Fruit fly (Drosophila melanogaster): ENCODE data around the gene Uvrag.

Gene Uvrag

DNA sequence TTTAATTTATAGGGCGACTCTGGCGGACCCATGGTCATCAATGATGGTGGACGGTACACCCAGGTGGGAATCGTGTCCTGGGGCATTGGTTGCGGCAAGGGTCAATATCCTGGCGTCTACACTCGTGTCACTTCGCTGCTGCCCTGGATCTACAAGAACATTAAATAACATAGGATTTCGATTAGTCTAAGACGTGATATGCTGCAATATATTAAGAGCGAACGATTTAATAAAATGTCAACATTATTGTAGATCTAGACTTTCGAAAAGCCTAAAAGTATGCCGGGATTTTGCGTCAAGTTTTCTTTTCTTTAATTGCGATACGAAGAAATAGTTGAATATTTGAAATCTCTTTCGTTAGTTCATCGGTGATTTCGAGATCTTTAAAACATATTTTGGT is 29.4 kb upstream of the Uvrag start, which contains the start of gene Naa20B:
Naa20B (plus strand) TSS at position 301 of the 400 bp plus-strand sequence.
- TF ChIP-seq CG12605 (GFP tag; IDR thresholded peaks at IDR 0.05) = no peak
- TF ChIP-seq CG8159 (tag; optimal IDR thresholded peaks at IDR 0.05) = no peak
- TF ChIP-seq Pif1A (GFP tag; optimal IDR thresholded peaks at IDR 0.05) = no peak
- no peak for TF ChIP-seq Pif1B (GFP tag; optimal IDR thresholded peaks at IDR 0.05)
- TF ChIP-seq CG34367 (tag; optimal IDR thresholded peaks at IDR 0.05) = no peak
- TF ChIP-seq EcR (GFP tag; optimal IDR thresholded peaks at IDR 0.05) = no peak
- no peak for TF ChIP-seq D1 (tag; optimal IDR thresholded peaks at IDR 0.05)
- no peak for TF ChIP-seq CG15710 (tag; optimal IDR thresholded peaks at IDR 0.05)
- TF ChIP-seq CG4496 (GFP tag; IDR thresholded peaks at IDR 0.05) = no peak
- no peak for TF ChIP-seq CG10348 (GFP tag; IDR thresholded peaks at IDR 0.05)
- TF ChIP-seq CG8301 (tag; optimal IDR thresholded peaks at IDR 0.05) = no peak
- TF ChIP-seq CG17806 (tag; optimal IDR thresholded peaks at IDR 0.05) = no peak
- no peak for TF ChIP-seq CG32121 (GFP tag; IDR thresholded peaks at IDR 0.05)
- no peak for TF ChIP-seq Ets98B (GFP tag; IDR thresholded peaks at IDR 0.05)
- no peak for TF ChIP-seq gl (tag; optimal IDR thresholded peaks at IDR 0.05)
- no peak for TF ChIP-seq CG9948 (tag; optimal IDR thresholded peaks at IDR 0.05)
- TF ChIP-seq CG14655 (GFP tag; optimal IDR thresholded peaks at IDR 0.05) = no peak
- no peak for TF ChIP-seq fd96Ca (GFP tag; IDR thresholded peaks at IDR 0.05)
- TF ChIP-seq rn (GFP tag; IDR thresholded peaks at IDR 0.05) = no peak
- TF ChIP-seq CG13204 (GFP tag; optimal IDR thresholded peaks at IDR 0.05) = no peak

DNA sequence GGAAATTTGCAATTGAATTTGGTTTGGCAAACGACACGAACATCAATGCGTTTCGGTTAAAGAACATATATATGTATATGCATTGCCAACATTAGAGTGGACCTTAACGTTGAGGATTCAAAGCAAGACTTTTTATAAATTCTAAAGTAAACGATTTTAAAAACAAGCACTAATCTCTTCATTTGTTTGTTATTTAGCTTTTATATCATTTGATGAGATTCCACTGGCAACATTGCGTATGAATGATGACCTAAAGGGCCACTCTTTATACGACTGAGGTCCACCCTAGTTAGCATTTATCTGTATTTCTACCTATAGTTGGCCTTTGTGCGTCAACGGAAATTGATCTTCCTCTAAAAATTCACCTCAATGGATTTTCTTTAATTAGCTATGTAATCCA is 27.9 kb upstream of the Uvrag start:
- TF ChIP-seq CG13204 (GFP tag; optimal IDR thresholded peaks at IDR 0.05) (no peak), gl (tag; optimal IDR thresholded peaks at IDR 0.05) (no peak), CG32121 (GFP tag; IDR thresholded peaks at IDR 0.05) (peak; percentile 53), fd96Ca (GFP tag; IDR thresholded peaks at IDR 0.05) (0 out of 3 replicates have a peak, but pooled peaks have one; percentile 50), D1 (tag; optimal IDR thresholded peaks at IDR 0.05) (no peak), rn (GFP tag; IDR thresholded peaks at IDR 0.05) (no peak), CG15710 (tag; optimal IDR thresholded peaks at IDR 0.05) (no peak), CG34367 (tag; optimal IDR thresholded peaks at IDR 0.05) (no peak), Pif1B (GFP tag; optimal IDR thresholded peaks at IDR 0.05) (peak; percentile 26), CG8159 (tag; optimal IDR thresholded peaks at IDR 0.05) (peak; percentile 72), CG9948 (tag; optimal IDR thresholded peaks at IDR 0.05) (no peak), CG10348 (GFP tag; IDR thresholded peaks at IDR 0.05) (no peak), CG14655 (GFP tag; optimal IDR thresholded peaks at IDR 0.05) (peak; percentile 67), Ets98B (GFP tag; IDR thresholded peaks at IDR 0.05) (peak; percentile 70), Snoo (tag; optimal IDR thresholded peaks at IDR 0.05) (no peak), Pif1A (GFP tag; optimal IDR thresholded peaks at IDR 0.05) (peak; percentile 26), CG4496 (GFP tag; IDR thresholded peaks at IDR 0.05) (peak; percentile 72), CG17806 (tag; optimal IDR thresholded peaks at IDR 0.05) (no peak), EcR (GFP tag; optimal IDR thresholded peaks at IDR 0.05) (no peak), CG8301 (tag; optimal IDR thresholded peaks at IDR 0.05) (peak; percentile 60), CG12605 (GFP tag; IDR thresholded peaks at IDR 0.05) (no peak)

DNA sequence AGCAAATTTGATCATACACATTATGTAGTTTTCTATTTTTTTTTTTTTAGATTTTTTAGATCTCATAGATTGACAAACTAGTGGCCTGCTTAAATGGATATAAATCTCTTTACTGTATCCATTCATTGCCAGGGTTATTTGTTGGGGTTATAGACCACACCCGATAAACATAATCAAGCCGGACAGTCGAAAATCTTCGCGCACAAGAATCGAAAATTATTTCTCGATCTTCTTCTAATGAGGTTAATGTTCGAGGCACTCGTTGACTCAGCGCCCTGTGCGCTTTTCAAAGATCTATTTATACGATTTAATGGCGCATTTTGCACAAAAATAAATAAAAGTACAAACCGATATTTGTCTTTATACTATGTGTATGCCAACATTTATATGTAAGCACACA is 26.9 kb upstream of the Uvrag start, which contains the start of gene CG31730:
CG31730 (minus strand) TSS at position 101 of the 400 bp plus-strand sequence.
- TF ChIP-seq CG14655 (GFP tag; optimal IDR thresholded peaks at IDR 0.05) = no peak
- no peak for TF ChIP-seq CG4496 (GFP tag; IDR thresholded peaks at IDR 0.05)
- no peak for TF ChIP-seq Pif1A (GFP tag; optimal IDR thresholded peaks at IDR 0.05)
- no peak for TF ChIP-seq Snoo (tag; optimal IDR thresholded peaks at IDR 0.05)
- no peak for TF ChIP-seq CG8301 (tag; optimal IDR thresholded peaks at IDR 0.05)
- no peak for TF ChIP-seq CG13204 (GFP tag; optimal IDR thresholded peaks at IDR 0.05)
- TF ChIP-seq CG17806 (tag; optimal IDR thresholded peaks at IDR 0.05) = no peak
- TF ChIP-seq CG9948 (tag; optimal IDR thresholded peaks at IDR 0.05) = no peak
- TF ChIP-seq CG12605 (GFP tag; IDR thresholded peaks at IDR 0.05) = no peak

DNA sequence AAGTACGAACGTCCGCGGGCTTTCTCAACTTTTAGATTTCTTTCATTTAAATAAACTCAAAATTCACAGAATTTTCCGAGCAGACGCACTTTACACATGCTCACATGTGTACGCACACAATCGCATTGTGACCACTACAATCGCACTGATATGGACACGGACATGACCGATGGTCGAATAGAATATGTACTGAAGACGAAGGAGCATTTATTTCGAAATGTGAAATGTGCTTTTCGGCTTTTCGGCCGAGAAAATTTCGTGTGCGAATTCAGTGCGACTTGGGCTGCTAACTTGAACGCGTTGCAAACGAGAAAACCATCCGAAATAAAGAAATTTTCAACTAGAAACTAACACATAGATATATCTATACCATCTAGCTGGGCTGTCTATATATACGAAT is 25.8 kb upstream of the Uvrag start, which contains the start of gene CG44085:
CG44085 (plus strand) TSS at position 269 of the 400 bp plus-strand sequence.
- TF ChIP-seq CG10348 (GFP tag; IDR thresholded peaks at IDR 0.05) (no peak), CG8301 (tag; optimal IDR thresholded peaks at IDR 0.05) (no peak), CG8159 (tag; optimal IDR thresholded peaks at IDR 0.05) (no peak), rn (GFP tag; IDR thresholded peaks at IDR 0.05) (no peak), CG17806 (tag; optimal IDR thresholded peaks at IDR 0.05) (no peak), Snoo (tag; optimal IDR thresholded peaks at IDR 0.05) (no peak), CG34367 (tag; optimal IDR thresholded peaks at IDR 0.05) (no peak)

DNA sequence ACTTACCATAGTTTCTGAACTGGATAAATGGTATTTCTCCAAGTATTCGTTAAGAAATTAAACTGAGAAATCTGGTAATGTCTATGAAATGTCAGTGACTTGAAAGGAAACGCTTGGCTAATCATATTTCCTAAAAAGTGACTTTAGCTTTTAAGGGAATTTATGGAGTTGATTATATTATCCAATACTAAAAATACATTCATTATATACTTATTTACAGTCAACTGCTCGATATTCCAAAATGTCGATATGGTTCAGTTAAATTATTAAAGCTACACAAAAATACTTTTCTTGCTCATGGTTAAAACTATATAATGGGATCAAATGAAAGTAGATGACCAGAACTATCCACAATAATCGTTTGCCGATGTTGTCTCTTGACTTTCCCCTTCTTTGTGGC is 20.8 kb upstream of the Uvrag start, which contains the start of gene CG31848:
CG31848 (minus strand) TSS at position 101 of the 400 bp plus-strand sequence.
- TF ChIP-seq CG8301 (tag; optimal IDR thresholded peaks at IDR 0.05) = no peak
- TF ChIP-seq CG9948 (tag; optimal IDR thresholded peaks at IDR 0.05) = no peak
- TF ChIP-seq CG15710 (tag; optimal IDR thresholded peaks at IDR 0.05) = no peak
- no peak for TF ChIP-seq CG14655 (GFP tag; optimal IDR thresholded peaks at IDR 0.05)
- no peak for TF ChIP-seq CG12605 (GFP tag; IDR thresholded peaks at IDR 0.05)
- no peak for TF ChIP-seq gl (tag; optimal IDR thresholded peaks at IDR 0.05)
- no peak for TF ChIP-seq rn (GFP tag; IDR thresholded peaks at IDR 0.05)
- no peak for TF ChIP-seq CG34367 (tag; optimal IDR thresholded peaks at IDR 0.05)
- TF ChIP-seq EcR (GFP tag; optimal IDR thresholded peaks at IDR 0.05) = no peak
- no peak for TF ChIP-seq CG17806 (tag; optimal IDR thresholded peaks at IDR 0.05)
- TF ChIP-seq CG4496 (GFP tag; IDR thresholded peaks at IDR 0.05) = no peak
- TF ChIP-seq Snoo (tag; optimal IDR thresholded peaks at IDR 0.05) = no peak
- no peak for TF ChIP-seq fd96Ca (GFP tag; IDR thresholded peaks at IDR 0.05)
- no peak for TF ChIP-seq CG10348 (GFP tag; IDR thresholded peaks at IDR 0.05)
- TF ChIP-seq CG8159 (tag; optimal IDR thresholded peaks at IDR 0.05) = no peak
- no peak for TF ChIP-seq CG32121 (GFP tag; IDR thresholded peaks at IDR 0.05)
- no peak for TF ChIP-seq D1 (tag; optimal IDR thresholded peaks at IDR 0.05)
- no peak for TF ChIP-seq Pif1B (GFP tag; optimal IDR thresholded peaks at IDR 0.05)
- no peak for TF ChIP-seq Ets98B (GFP tag; IDR thresholded peaks at IDR 0.05)

DNA sequence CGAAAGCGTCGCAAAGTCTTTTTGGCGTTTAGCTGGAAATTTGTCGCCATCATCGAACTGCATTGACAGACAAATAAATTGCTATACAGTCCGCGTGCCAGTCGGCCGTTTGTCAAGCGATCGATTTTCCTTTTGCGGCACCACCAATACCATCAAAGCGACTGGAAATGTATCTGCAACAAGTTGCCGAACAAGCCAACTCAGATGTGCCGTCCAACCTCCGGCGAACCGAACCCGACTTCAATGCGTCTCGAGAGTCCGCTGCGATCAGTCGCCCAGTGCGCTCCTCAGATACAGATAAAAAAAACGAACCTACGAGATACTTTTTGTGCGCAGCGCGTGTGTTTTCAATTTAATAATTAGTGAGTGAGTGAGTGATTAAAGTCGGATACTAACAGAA is 19.9 kb upstream of the Uvrag start:
- peak; percentile 21 for TF ChIP-seq EcR (GFP tag; optimal IDR thresholded peaks at IDR 0.05)
- TF ChIP-seq CG14655 (GFP tag; optimal IDR thresholded peaks at IDR 0.05) = peak; percentile 11
- 0 out of 3 replicates have a peak, but pooled peaks have one; percentile 7 for TF ChIP-seq CG4496 (GFP tag; IDR thresholded peaks at IDR 0.05)
- TF ChIP-seq D1 (tag; optimal IDR thresholded peaks at IDR 0.05) = no peak
- peak; percentile 49 for TF ChIP-seq CG13204 (GFP tag; optimal IDR thresholded peaks at IDR 0.05)
